Fruit fly (Drosophila melanogaster): Measurements from ENCODE around the gene G9a.

G9a gene

DNA sequence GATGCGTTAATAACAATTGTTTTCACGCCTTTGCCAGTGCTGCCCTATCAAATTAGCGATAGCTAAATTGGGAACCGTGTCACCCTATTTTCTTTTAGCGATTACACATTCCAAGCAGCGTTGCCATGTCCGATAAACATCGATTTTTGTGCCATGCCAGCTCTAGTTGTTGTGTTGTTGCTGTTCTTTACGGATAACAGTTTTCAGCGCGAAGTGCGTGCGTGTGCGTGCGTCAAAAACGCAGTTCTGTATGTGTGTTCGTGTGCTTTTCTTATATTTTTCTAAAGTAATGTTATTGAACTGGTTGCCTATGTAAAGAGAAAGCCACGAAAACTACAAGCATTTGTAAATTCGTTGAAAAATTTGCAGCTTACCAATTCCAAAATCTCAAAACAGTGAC lies at the start of gene G9a, which contains the start of gene CG3038:
G9a (plus strand) TSS at position 177 of the 400 bp plus-strand sequence.
CG3038 (minus strand) TSS at position 55 of the 400 bp plus-strand sequence.
- TF ChIP-seq da (GFP tag; optimal IDR thresholded peaks at IDR 0.05) (no peak), lilli (GFP tag; optimal IDR thresholded peaks at IDR 0.05) (peak; percentile 51), crc (GFP tag; optimal IDR thresholded peaks at IDR 0.05) (no peak), ems (GFP tag; optimal IDR thresholded peaks at IDR 0.05) (peak; percentile 36), pan (optimal IDR thresholded peaks at IDR 0.05) (no peak), pan (GFP tag; optimal IDR thresholded peaks at IDR 0.05 in 1 of 2, IDR thresholded peaks at IDR 0.05 in 1 of 2) (no peak), lab (GFP tag; optimal IDR thresholded peaks at IDR 0.05) (no peak), ssp (GFP tag; IDR thresholded peaks at IDR 0.05) (no peak), pfk (GFP tag; optimal IDR thresholded peaks at IDR 0.05) (no peak), CG12299 (tag; optimal IDR thresholded peaks at IDR 0.05) (peak; percentile 62), CG10654 (GFP tag; optimal IDR thresholded peaks at IDR 0.05) (peak; percentile 9), CG3847 (GFP tag; IDR thresholded peaks at IDR 0.05) (no peak), grn (GFP tag; optimal IDR thresholded peaks at IDR 0.05) (peak; percentile 17), Hey (tag; optimal IDR thresholded peaks at IDR 0.05) (no peak), Nf-YB (GFP tag; optimal IDR thresholded peaks at IDR 0.05) (peak; percentile 26), CG8478 (optimal IDR thresholded peaks at IDR 0.05) (no peak), eyg (GFP tag; optimal IDR thresholded peaks at IDR 0.05) (peak; percentile 1), CG10565 (GFP tag; optimal IDR thresholded peaks at IDR 0.05) (no peak), tup (GFP tag; optimal IDR thresholded peaks at IDR 0.05) (no peak), CoRest (tag; optimal IDR thresholded peaks at IDR 0.05) (peak; percentile 61), CG10209 (GFP tag; optimal IDR thresholded peaks at IDR 0.05) (peak; percentile 9), CG9609 (GFP tag; optimal IDR thresholded peaks at IDR 0.05) (peak; percentile 9), CG9797 (GFP tag; optimal IDR thresholded peaks at IDR 0.05) (peak; percentile 67), Pdp1 (GFP tag; optimal IDR thresholded peaks at IDR 0.05) (peak; percentile 35 to 78), CG4360 (GFP tag; IDR thresholded peaks at IDR 0.05) (no peak), CG13624 (GFP tag; optimal IDR thresholded peaks at IDR 0.05) (peak; percentile 69), HLH3B (GFP tag; IDR thresholded peaks at IDR 0.05) (no peak), CHES-1-like (GFP tag; optimal IDR thresholded peaks at IDR 0.05) (peak; percentile 43), CG10267 (tag; optimal IDR thresholded peaks at IDR 0.05) (peak; percentile 59), Atf6 (GFP tag; IDR thresholded peaks at IDR 0.05) (no peak), maf-S (GFP tag; optimal IDR thresholded peaks at IDR 0.05) (peak; percentile 26), CG8290 (GFP tag; optimal IDR thresholded peaks at IDR 0.05) (peak; percentile 44), CG8290 (tag; optimal IDR thresholded peaks at IDR 0.05) (peak; percentile 47 to 81), zen (tag; optimal IDR thresholded peaks at IDR 0.05) (peak; percentile 56), E2f2 (GFP tag; IDR thresholded peaks at IDR 0.05) (no peak), CG17568 (GFP tag; optimal IDR thresholded peaks at IDR 0.05) (peak; percentile 24), CG34376 (GFP tag; optimal IDR thresholded peaks at IDR 0.05) (peak; percentile 49), CG12391 (tag; optimal IDR thresholded peaks at IDR 0.05) (peak; percentile 63), CG14014 (GFP tag; IDR thresholded peaks at IDR 0.05) (no peak), tx (GFP tag; optimal IDR thresholded peaks at IDR 0.05) (no peak), Dbx (GFP tag; IDR thresholded peaks at IDR 0.05) (no peak), CG8089 (GFP tag; optimal IDR thresholded peaks at IDR 0.05) (peak; percentile 30), nerfin-1 (tag; optimal IDR thresholded peaks at IDR 0.05) (peak; percentile 5), CG16863 (GFP tag; optimal IDR thresholded peaks at IDR 0.05) (no peak), CrebB (tag; optimal IDR thresholded peaks at IDR 0.05) (peak; percentile 22), Jarid2 (GFP tag; optimal IDR thresholded peaks at IDR 0.05) (peak; percentile 79), CG17186 (GFP tag; optimal IDR thresholded peaks at IDR 0.05) (peak; percentile 73), CG3407 (GFP tag; optimal IDR thresholded peaks at IDR 0.05) (no peak), CG2120 (GFP tag; optimal IDR thresholded peaks at IDR 0.05) (peak; percentile 47), H2.0 (GFP tag; IDR thresholded peaks at IDR 0.05) (no peak), CG6272 (GFP tag; IDR thresholded peaks at IDR 0.05) (peak; percentile 59; the same call in 1 of the 2 replicates), fd102C (GFP tag; optimal IDR thresholded peaks at IDR 0.05) (no peak), z (GFP tag; IDR thresholded peaks at IDR 0.05) (no peak)
